Comparison of ENCODE assay signal across 2 fruit fly cellular contexts in genomic region chrX:15313829-15314324, dm6.
A peak's percentile ranks its signal among the peaks of the same experiment; 100 is the strongest.
TF ChIP-seq lines count a peak whose summit lies in the region.

No protein-coding gene starts in this region.

TF ChIP-seq in whole organism, adult, 20 proteins besides CTCF, POLR2A, EP300 and RAD21 (continued from another document):
- TF ChIP-seq kay (GFP tag; lab: Kevin White, UChicago; ENCODE audit: borderline replicate concordance) (no peak), bab1 (GFP tag; optimal IDR thresholded peaks at IDR 0.05; lab: Kevin White, UChicago) (peak; percentile 56)

TF ChIP-seq in whole organism, prepupa, 60 proteins besides CTCF, POLR2A, EP300 and RAD21 (continued from another document):
- TF ChIP-seq CG15336 (GFP tag; IDR thresholded peaks at IDR 0.05; lab: Robert Waterston, UW) = peak; percentile 62
- peak; percentile 3 for TF ChIP-seq dsx (GFP tag; optimal IDR thresholded peaks at IDR 0.05; lab: Kevin White, UChicago; ENCODE audit: poor library complexity, severe bottlenecking)
- TF ChIP-seq CG1621 (tag; optimal IDR thresholded peaks at IDR 0.05; lab: Kevin White, UChicago) = no peak
- peak; percentile 10 for TF ChIP-seq Hr39 (GFP tag; optimal IDR thresholded peaks at IDR 0.05; lab: Kevin White, UChicago)
- TF ChIP-seq eg (GFP tag; IDR thresholded peaks at IDR 0.05; lab: Robert Waterston, UW) = peak; percentile 44; the same call in 1 of the 3 replicates
- TF ChIP-seq Eip93F (GFP tag; optimal IDR thresholded peaks at IDR 0.05; lab: Kevin White, UChicago) = no peak
- TF ChIP-seq CG8632 (GFP tag; optimal IDR thresholded peaks at IDR 0.05; lab: Kevin White, UChicago) = no peak
- TF ChIP-seq Sox102F (GFP tag; optimal IDR thresholded peaks at IDR 0.05; lab: Kevin White, UChicago) = no peak
- TF ChIP-seq Ets21C (GFP tag; optimal IDR thresholded peaks at IDR 0.05; lab: Kevin White, UChicago) = no peak
- TF ChIP-seq CG32006 (GFP tag; optimal IDR thresholded peaks at IDR 0.05; lab: Kevin White, UChicago) = peak; percentile 63
- no peak for TF ChIP-seq Blimp-1 (GFP tag; optimal IDR thresholded peaks at IDR 0.05; lab: Kevin White, UChicago)
- TF ChIP-seq CG4318 (GFP tag; optimal IDR thresholded peaks at IDR 0.05; lab: Kevin White, UChicago) = no peak
- no peak for TF ChIP-seq Smox (GFP tag; optimal IDR thresholded peaks at IDR 0.05; lab: Kevin White, UChicago)
- peak; percentile 5 for TF ChIP-seq Ets96B (tag; optimal IDR thresholded peaks at IDR 0.05; lab: Kevin White, UChicago)
- peak; percentile 13 for TF ChIP-seq Hr4 (GFP tag; optimal IDR thresholded peaks at IDR 0.05; lab: Kevin White, UChicago)
- no peak for TF ChIP-seq vri (GFP tag; optimal IDR thresholded peaks at IDR 0.05; lab: Kevin White, UChicago)
- TF ChIP-seq CG11294 (GFP tag; IDR thresholded peaks at IDR 0.05; lab: Robert Waterston, UW) = peak; percentile 13; the same call in 1 of the 2 replicates
- peak; percentile 29 for TF ChIP-seq Met (GFP tag; optimal IDR thresholded peaks at IDR 0.05; lab: Kevin White, UChicago)
- TF ChIP-seq CG16779 (tag; optimal IDR thresholded peaks at IDR 0.05; lab: Kevin White, UChicago) = no peak
- TF ChIP-seq pdm3 (GFP tag; optimal IDR thresholded peaks at IDR 0.05; lab: Kevin White, UChicago) = peak; percentile 12
- TF ChIP-seq Lpt (GFP tag; optimal IDR thresholded peaks at IDR 0.05; lab: Kevin White, UChicago) = no peak
- no peak for TF ChIP-seq Eip75B (GFP tag; optimal IDR thresholded peaks at IDR 0.05; lab: Kevin White, UChicago)
- TF ChIP-seq CG11902 (GFP tag; optimal IDR thresholded peaks at IDR 0.05; lab: Kevin White, UChicago) = no peak
- no peak for TF ChIP-seq ss (GFP tag; optimal IDR thresholded peaks at IDR 0.05; lab: Kevin White, UChicago)
- TF ChIP-seq net (GFP tag; optimal IDR thresholded peaks at IDR 0.05; lab: Kevin White, UChicago) = no peak
- TF ChIP-seq CG3032 (tag; optimal IDR thresholded peaks at IDR 0.05; lab: Kevin White, UChicago) = no peak
- TF ChIP-seq CG6854 (GFP tag; optimal IDR thresholded peaks at IDR 0.05; lab: Kevin White, UChicago) = no peak
- no peak for TF ChIP-seq CG6792 (GFP tag; optimal IDR thresholded peaks at IDR 0.05; lab: Kevin White, UChicago)
- peak; percentile 34 for TF ChIP-seq CG10631 (GFP tag; optimal IDR thresholded peaks at IDR 0.05; lab: Kevin White, UChicago)
- peak; percentile 25 for TF ChIP-seq CG31627 (GFP tag; optimal IDR thresholded peaks at IDR 0.05; lab: Kevin White, UChicago)
- peak; percentile 22 for TF ChIP-seq achi (GFP tag; optimal IDR thresholded peaks at IDR 0.05; lab: Kevin White, UChicago)
- no peak for TF ChIP-seq CG9139 (GFP tag; optimal IDR thresholded peaks at IDR 0.05; lab: Kevin White, UChicago)
- no peak for TF ChIP-seq fkh (GFP tag; optimal IDR thresholded peaks at IDR 0.05; lab: Kevin White, UChicago)
- TF ChIP-seq cyc (GFP tag; optimal IDR thresholded peaks at IDR 0.05; lab: Kevin White, UChicago) = peak; percentile 8
- peak; percentile 76 for TF ChIP-seq svp (GFP tag; lab: Kevin White, UChicago)
